Worm (Caenorhabditis elegans) whole organism, L3 larva: ENCODE results near the gene F52H2.1.

Source experiments
- ceh-28 ChIP-seq: fragments of 150-350 bp; optimal IDR thresholded peaks from 2 replicates; lab custom pipeline; 2014; ENCODE audit warnings: missing biosample characterization, missing genetic modification reagents, missing genetic modification characterization
- elt-2 ChIP-seq: sonication (generic microtip); optimal IDR thresholded peaks from 2 replicates; lab custom pipeline; 2016; ENCODE audit warnings: missing genetic modification reagents, mild to moderate bottlenecking, missing genetic modification characterization, missing compliant biosample characterization

DNA sequence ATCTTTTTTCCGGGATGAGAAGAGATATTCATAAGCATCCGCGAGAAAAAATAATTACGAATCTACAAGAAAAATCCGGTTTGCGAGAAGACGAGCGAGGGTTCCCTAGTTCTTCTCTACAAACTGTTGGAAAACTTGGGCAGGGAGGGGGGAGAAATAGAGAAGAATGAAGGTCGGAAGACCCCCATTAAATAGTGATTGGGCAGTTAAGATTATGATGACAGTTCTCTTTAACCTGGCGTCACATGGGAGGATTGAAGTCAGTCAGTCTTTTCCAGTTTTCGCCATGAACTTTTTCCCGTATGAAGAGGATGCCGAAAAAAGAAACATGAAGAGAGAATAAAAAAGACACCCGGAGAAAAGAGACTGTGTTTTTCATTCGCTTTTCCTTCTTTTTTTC is 17.9 kb downstream of the F52H2.1 start:
- TF ChIP-seq elt-2 (no peak), ceh-28 (tag; lab: Kevin White, UChicago) (no peak)
